Worm (Caenorhabditis elegans): ENCODE data around the gene Y38A10A.2.
A peak's percentile ranks its signal among the peaks of the same experiment; 100 is the strongest.

Y38A10A.2 gene

DNA sequence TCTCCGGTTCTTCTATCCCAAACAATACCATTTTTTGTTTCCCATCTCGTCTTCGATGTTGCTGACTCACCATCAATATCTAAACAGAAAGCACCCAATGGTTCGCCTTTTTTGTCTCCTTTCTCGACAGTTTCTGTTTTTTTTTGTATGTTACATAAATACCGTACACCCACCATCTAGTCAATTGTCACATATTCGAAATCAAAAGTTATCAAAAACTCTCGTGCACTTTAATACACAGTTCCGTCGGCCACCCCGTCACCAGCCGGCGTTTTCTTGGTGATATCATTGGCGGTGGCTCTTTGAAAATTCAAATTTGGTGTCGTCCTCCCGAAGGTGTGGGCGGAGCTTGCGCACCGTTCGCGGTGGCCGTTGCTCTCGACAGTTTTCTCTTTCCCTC, 55.3 kb downstream of the Y38A10A.2 start:
- no peak for TF ChIP-seq ets-4 (GFP tag; optimal IDR thresholded peaks at IDR 0.05)
- TF ChIP-seq K12H6.12 (tag; optimal IDR thresholded peaks at IDR 0.05) = no peak
- peak; percentile 63; the same call in 1 of the 2 replicates for TF ChIP-seq zfh-2 (GFP tag; conservative IDR thresholded peaks at IDR 0.05)
- TF ChIP-seq Y56A3A.18 (GFP tag; IDR thresholded peaks at IDR 0.05) = no peak
- TF ChIP-seq ztf-18 (tag; optimal IDR thresholded peaks at IDR 0.05) = no peak
- no peak for TF ChIP-seq snpc-1.3 (tag; optimal IDR thresholded peaks at IDR 0.05; ENCODE audit: insufficient read depth)
